Worm (Caenorhabditis elegans): Measurements from ENCODE around the gene C25G4.7.

Gene C25G4.7

ce11 chrIV:12454115-12454514, 2.6 kb upstream of the C25G4.7 start, which contains the start of gene spe-44:
Gene spe-44 (minus strand): TSS chrIV:12454215.
- TF ChIP-seq lsl-1 (GFP tag; optimal IDR thresholded peaks at IDR 0.05) (peak; percentile 71), hsf-1 (GFP tag; IDR thresholded peaks at IDR 0.05) (no peak), ama-1 (optimal IDR thresholded peaks at IDR 0.05) (no peak), ama-1 (GFP tag; optimal IDR thresholded peaks at IDR 0.05) (no peak)

ce11 chrIV:12454750-12455149, 2.0 kb upstream of the C25G4.7 start, which contains the start of gene smz-1:
Gene smz-1 (plus strand): TSS chrIV:12455050.
- TF ChIP-seq rec-8 (tag; optimal IDR thresholded peaks at IDR 0.05) (no peak), ZK185.1 (tag; optimal IDR thresholded peaks at IDR 0.05; ENCODE audit: poor library complexity, severe bottlenecking) (no peak), F10E7.11 (tag; optimal IDR thresholded peaks at IDR 0.05) (no peak), ztf-22 (GFP tag; optimal IDR thresholded peaks at IDR 0.05) (no peak), F37B4.10 (GFP tag; IDR thresholded peaks at IDR 0.05) (no peak), lir-1 (GFP tag; conservative IDR thresholded peaks at IDR 0.05) (no peak), let-526 (GFP tag; IDR thresholded peaks at IDR 0.05) (no peak), repo-1 (tag; optimal IDR thresholded peaks at IDR 0.05) (no peak), ceh-40 (GFP tag; IDR thresholded peaks at IDR 0.05) (no peak), F49E8.2 (tag; optimal IDR thresholded peaks at IDR 0.05; ENCODE audit: insufficient read depth) (no peak), dpff-1 (tag; optimal IDR thresholded peaks at IDR 0.05) (no peak), K11D2.4 (GFP tag; IDR thresholded peaks at IDR 0.05) (no peak)

DNA sequence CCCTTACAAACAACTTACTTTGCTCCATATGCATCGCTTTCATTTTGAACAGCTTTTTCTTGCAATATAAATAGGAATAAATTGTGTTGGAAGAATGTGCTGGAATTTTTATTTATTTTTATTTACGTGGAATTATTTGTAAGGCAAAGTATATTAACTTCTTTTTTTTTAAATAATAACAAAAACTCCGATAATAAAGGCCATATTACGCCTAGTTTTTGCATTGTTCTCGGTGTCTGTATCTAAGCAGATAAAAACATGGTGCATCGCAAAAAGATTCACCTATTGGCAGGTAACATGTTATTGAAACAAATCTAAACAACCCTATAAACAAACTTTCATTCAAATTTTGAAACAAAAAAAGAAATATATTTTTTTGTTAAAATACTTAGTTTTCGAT, 6.7 kb downstream of the C25G4.7 start, which contains the start of gene C25G4.8:
Gene C25G4.8 (minus strand): TSS at position 101 of the 400 bp plus-strand sequence.
- TF ChIP-seq lin-54 (GFP tag; optimal IDR thresholded peaks at IDR 0.05) (no peak), hmg-20 (GFP tag; IDR thresholded peaks at IDR 0.05) (no peak), lin-40 (tag; optimal IDR thresholded peaks at IDR 0.05) (no peak), repo-1 (tag; optimal IDR thresholded peaks at IDR 0.05) (no peak), hmg-1.2 (GFP tag; IDR thresholded peaks at IDR 0.05) (no peak), F52B5.7 (tag; optimal IDR thresholded peaks at IDR 0.05) (no peak), Y56A3A.18 (GFP tag; IDR thresholded peaks at IDR 0.05) (no peak), F57A8.1 (GFP tag; optimal IDR thresholded peaks at IDR 0.05) (no peak), Y53G8AR.9 (GFP tag; conservative IDR thresholded peaks at IDR 0.05) (no peak), lag-1 (GFP tag; IDR thresholded peaks at IDR 0.05) (no peak), dpff-1 (tag; optimal IDR thresholded peaks at IDR 0.05) (no peak)

ce11 chrIV:12464822-12465221, 8.1 kb downstream of the C25G4.7 start:
- no peak for TF ChIP-seq fkh-3 (tag; optimal IDR thresholded peaks at IDR 0.05)
- TF ChIP-seq nhr-27 (tag; optimal IDR thresholded peaks at IDR 0.05) = no peak
- TF ChIP-seq egl-44 (GFP tag; IDR thresholded peaks at IDR 0.05) = no peak
- TF ChIP-seq mes-4 (tag; optimal IDR thresholded peaks at IDR 0.05) = no peak
- TF ChIP-seq snpc-1.1 (tag; optimal IDR thresholded peaks at IDR 0.05; ENCODE audit: insufficient read depth) = no peak
- TF ChIP-seq F49E8.2 (tag; optimal IDR thresholded peaks at IDR 0.05; ENCODE audit: insufficient read depth) = no peak
- no peak for TF ChIP-seq somi-1 (GFP tag; optimal IDR thresholded peaks at IDR 0.05)
- no peak for TF ChIP-seq rec-8 (tag; optimal IDR thresholded peaks at IDR 0.05)

- no peak for TF ChIP-seq ZK185.1 (tag; optimal IDR thresholded peaks at IDR 0.05; ENCODE audit: poor library complexity, severe bottlenecking)
- TF ChIP-seq tlf-1 (GFP tag; optimal IDR thresholded peaks at IDR 0.05) = no peak
- TF ChIP-seq akir-1 (GFP tag; optimal IDR thresholded peaks at IDR 0.05) = no peak
- no peak for TF ChIP-seq C17E4.6 (GFP tag; IDR thresholded peaks at IDR 0.05)
- TF ChIP-seq hmg-1.2 (GFP tag; IDR thresholded peaks at IDR 0.05) = peak; percentile 41; the same call in 1 of the 2 replicates
- TF ChIP-seq xnd-1 (tag; optimal IDR thresholded peaks at IDR 0.05) = no peak
- TF ChIP-seq mes-4 (tag; optimal IDR thresholded peaks at IDR 0.05) = no peak
- TF ChIP-seq nhr-27 (tag; optimal IDR thresholded peaks at IDR 0.05) = no peak
- no peak for TF ChIP-seq sea-2 (GFP tag; IDR thresholded peaks at IDR 0.05)
- 0 out of 2 replicates have a peak, but pooled peaks have one; percentile 60 for TF ChIP-seq aptf-2 (GFP tag; conservative IDR thresholded peaks at IDR 0.05)
- no peak for TF ChIP-seq hrde-1 (tag; optimal IDR thresholded peaks at IDR 0.05; ENCODE audit: borderline replicate concordance)
- TF ChIP-seq lin-54 (GFP tag; optimal IDR thresholded peaks at IDR 0.05) = no peak
- TF ChIP-seq K12H6.12 (tag; optimal IDR thresholded peaks at IDR 0.05) = no peak
- TF ChIP-seq F37B4.10 (GFP tag; IDR thresholded peaks at IDR 0.05) = no peak
- no peak for TF ChIP-seq zim-3 (tag; optimal IDR thresholded peaks at IDR 0.05)
- TF ChIP-seq die-1 (tag; optimal IDR thresholded peaks at IDR 0.05) = no peak
- TF ChIP-seq repo-1 (tag; optimal IDR thresholded peaks at IDR 0.05) = no peak
Measured at ce11 chrIV:12467761-12468160, 11.0 kb downstream of the C25G4.7 start.
